Fruit fly (Drosophila melanogaster) whole organism, prepupa: Measurements from ENCODE around the gene Ets96B.

Experiments used
- Blimp-1 ChIP-seq: fragments of 200-800 bp; sonication (Bioruptor generic); optimal IDR thresholded peaks from 3 replicates; lab custom pipeline; 2017; ENCODE audit warnings: missing biosample characterization, missing genetic modification characterization, mild to moderate bottlenecking, moderate library complexity, missing genetic modification reagents
- CG10631 ChIP-seq: fragments of 200-800 bp; sonication (Bioruptor generic); optimal IDR thresholded peaks from 2 replicates; lab custom pipeline; 2016; ENCODE audit warnings: missing biosample characterization, missing genetic modification characterization
- CG10669 ChIP-seq: fragments of 200-800 bp; sonication (Bioruptor generic); optimal IDR thresholded peaks from 3 replicates; lab custom pipeline; 2018; ENCODE audit warnings: missing biosample characterization, mild to moderate bottlenecking, missing genetic modification characterization, moderate library complexity
- CG11294 ChIP-seq: fragments of 200-800 bp; sonication (Bioruptor generic); IDR thresholded peaks from 2 replicates; pipeline ENCODE4 v1.3.6; 2022; ENCODE audit warnings: missing biosample characterization, missing genetic modification characterization
- CG11762 ChIP-seq: fragments of 200-800 bp; sonication (Bioruptor generic); optimal IDR thresholded peaks from 3 replicates; lab custom pipeline; 2016; ENCODE audit warnings: missing biosample characterization, missing genetic modification characterization; ENCODE audit not compliant: insufficient read depth
- CG11902 ChIP-seq: fragments of 200-800 bp; sonication (Bioruptor generic); optimal IDR thresholded peaks from 3 replicates; lab custom pipeline; 2016; ENCODE audit warnings: missing biosample characterization, missing genetic modification characterization
- CG1621 ChIP-seq: fragments of 200-800 bp; sonication (Bioruptor generic); optimal IDR thresholded peaks from 3 replicates; lab custom pipeline; 2018; ENCODE audit warnings: missing biosample characterization, mild to moderate bottlenecking, missing genetic modification characterization
- CG3032 ChIP-seq: fragments of 200-800 bp; optimal IDR thresholded peaks from 2 replicates; lab custom pipeline; 2019; ENCODE audit warnings: missing biosample characterization, mild to moderate bottlenecking, missing genetic modification characterization, moderate library complexity
- CG31627 ChIP-seq: fragments of 200-800 bp; sonication (Bioruptor generic); optimal IDR thresholded peaks from 3 replicates; lab custom pipeline; 2016; ENCODE audit warnings: missing biosample characterization, missing genetic modification characterization
- CG32006 ChIP-seq: fragments of 200-800 bp; sonication (Bioruptor generic); optimal IDR thresholded peaks from 3 replicates; lab custom pipeline; 2017; ENCODE audit warnings: missing biosample characterization, mild to moderate bottlenecking, missing genetic modification characterization
- CG34406 ChIP-seq: fragments of 200-800 bp; sonication (Bioruptor generic); optimal IDR thresholded peaks from 3 replicates; lab custom pipeline; 2016; ENCODE audit warnings: missing biosample characterization, missing genetic modification characterization
- CG6276 ChIP-seq: fragments of 200-800 bp; sonication (Bioruptor generic); optimal IDR thresholded peaks from 2 replicates; lab custom pipeline; 2017; ENCODE audit warnings: missing biosample characterization, mild to moderate bottlenecking, missing genetic modification characterization
- CG6854 ChIP-seq: fragments of 200-800 bp; sonication (Bioruptor generic); optimal IDR thresholded peaks from 2 replicates; lab custom pipeline; 2017; ENCODE audit warnings: missing biosample characterization, mild to moderate bottlenecking, missing genetic modification characterization
- CG7368 ChIP-seq: fragments of 200-800 bp; sonication (Bioruptor generic); optimal IDR thresholded peaks from 3 replicates; lab custom pipeline; 2016; ENCODE audit warnings: missing biosample characterization, missing genetic modification characterization
- CG8119 ChIP-seq: fragments of 200-800 bp; sonication (Bioruptor generic); IDR thresholded peaks from 3 replicates; pipeline ENCODE4 v1.3.6; 2022; ENCODE audit warnings: missing biosample characterization, missing genetic modification characterization
- CG8319 ChIP-seq: fragments of 200-800 bp; sonication (Bioruptor generic); optimal IDR thresholded peaks from 3 replicates; lab custom pipeline; 2016; ENCODE audit warnings: missing biosample characterization, missing genetic modification characterization
- CG8632 ChIP-seq: fragments of 200-800 bp; sonication (Bioruptor generic); optimal IDR thresholded peaks from 3 replicates; lab custom pipeline; 2016; ENCODE audit warnings: missing biosample characterization, missing genetic modification characterization
- CG9139 ChIP-seq: fragments of 200-800 bp; sonication (Bioruptor generic); optimal IDR thresholded peaks from 3 replicates; lab custom pipeline; 2017; ENCODE audit warnings: missing biosample characterization, mild to moderate bottlenecking, missing genetic modification characterization
- Eip75B ChIP-seq: fragments of 200-800 bp; sonication (Bioruptor generic); optimal IDR thresholded peaks from 3 replicates; lab custom pipeline; 2016; ENCODE audit warnings: missing biosample characterization, missing genetic modification characterization
- Eip78C ChIP-seq: fragments of 200-800 bp; sonication (Bioruptor generic); peaks from one replicate; lab custom pipeline; 2016; ENCODE audit warnings: missing biosample characterization, missing genetic modification characterization
- Eip93F ChIP-seq: fragments of 200-800 bp; sonication (Bioruptor generic); optimal IDR thresholded peaks from 2 replicates; lab custom pipeline; 2016; ENCODE audit warnings: missing biosample characterization, mild to moderate bottlenecking, missing genetic modification characterization
- Ets21C ChIP-seq: fragments of 200-800 bp; sonication (Bioruptor generic); optimal IDR thresholded peaks from 3 replicates; lab custom pipeline; 2016; ENCODE audit warnings: missing biosample characterization, missing genetic modification characterization
- Gug ChIP-seq: fragments of 200-800 bp; sonication (Bioruptor generic); IDR thresholded peaks from 2 replicates; pipeline ENCODE4 v1.3.6; 2022; ENCODE audit warnings: missing biosample characterization, missing genetic modification characterization
- Hr39 ChIP-seq: fragments of 200-800 bp; sonication (Bioruptor generic); optimal IDR thresholded peaks from 2 replicates; lab custom pipeline; 2016; ENCODE audit warnings: missing biosample characterization, missing genetic modification characterization
- Hr4 ChIP-seq: fragments of 200-800 bp; sonication (Bioruptor generic); optimal IDR thresholded peaks from 3 replicates; lab custom pipeline; 2016; ENCODE audit warnings: missing biosample characterization, missing genetic modification characterization
- Lpt ChIP-seq: fragments of 200-800 bp; sonication (Bioruptor generic); optimal IDR thresholded peaks from 3 replicates; lab custom pipeline; 2016; ENCODE audit warnings: missing biosample characterization, missing genetic modification characterization
- Met ChIP-seq: fragments of 200-800 bp; sonication (Bioruptor generic); optimal IDR thresholded peaks from 3 replicates; lab custom pipeline; 2016; ENCODE audit warnings: missing biosample characterization, missing genetic modification characterization
- OdsH ChIP-seq: fragments of 200-800 bp; sonication (Bioruptor generic); optimal IDR thresholded peaks from 3 replicates; lab custom pipeline; 2016; ENCODE audit warnings: missing biosample characterization, missing genetic modification characterization
- Smox ChIP-seq: fragments of 200-800 bp; sonication (Bioruptor generic); optimal IDR thresholded peaks from 3 replicates; lab custom pipeline; 2016; ENCODE audit warnings: missing biosample characterization, missing genetic modification characterization
- Sox102F ChIP-seq: fragments of 200-800 bp; sonication (Bioruptor generic); optimal IDR thresholded peaks from 2 replicates; lab custom pipeline; 2016; ENCODE audit warnings: missing biosample characterization, mild to moderate bottlenecking, missing genetic modification characterization
- Sox14 ChIP-seq: fragments of 200-800 bp; sonication (Bioruptor generic); optimal IDR thresholded peaks from 3 replicates; lab custom pipeline; 2016; ENCODE audit warnings: missing biosample characterization, missing genetic modification characterization
- Sox15 ChIP-seq: fragments of 200-800 bp; sonication (Bioruptor generic); optimal IDR thresholded peaks from 3 replicates; lab custom pipeline; 2016; ENCODE audit warnings: missing biosample characterization, missing genetic modification characterization
- achi ChIP-seq: fragments of 200-800 bp; sonication (Bioruptor generic); optimal IDR thresholded peaks from 3 replicates; lab custom pipeline; 2016; ENCODE audit warnings: missing biosample characterization, missing genetic modification characterization
- acj6 ChIP-seq: fragments of 200-800 bp; sonication (Bioruptor generic); optimal IDR thresholded peaks from 3 replicates; lab custom pipeline; 2016; ENCODE audit warnings: missing biosample characterization, missing genetic modification characterization
- dac ChIP-seq: fragments of 200-800 bp; sonication (Bioruptor generic); optimal IDR thresholded peaks from 2 replicates; lab custom pipeline; 2017; ENCODE audit warnings: missing biosample characterization, mild to moderate bottlenecking, missing genetic modification characterization
- dsx ChIP-seq: fragments of 200-800 bp; optimal IDR thresholded peaks from 3 replicates; lab custom pipeline; 2019; ENCODE audit warnings: missing biosample characterization, mild to moderate bottlenecking, missing genetic modification characterization, moderate library complexity; ENCODE audit not compliant: poor library complexity, severe bottlenecking
- eg ChIP-seq: fragments of 200-800 bp; sonication (Bioruptor generic); IDR thresholded peaks from 3 replicates; pipeline ENCODE4 v1.3.6; 2022; ENCODE audit warnings: missing biosample characterization, missing genetic modification characterization
- esn ChIP-seq: fragments of 200-800 bp; sonication (Bioruptor generic); optimal IDR thresholded peaks from 2 replicates; lab custom pipeline; 2016; ENCODE audit warnings: missing biosample characterization, mild to moderate bottlenecking, missing genetic modification characterization, moderate library complexity
- net ChIP-seq: fragments of 200-800 bp; sonication (Bioruptor generic); optimal IDR thresholded peaks from 3 replicates; lab custom pipeline; 2016; ENCODE audit warnings: missing biosample characterization, missing genetic modification characterization
- pdm3 ChIP-seq: fragments of 200-800 bp; sonication (Bioruptor generic); optimal IDR thresholded peaks from 3 replicates; lab custom pipeline; 2016; ENCODE audit warnings: missing biosample characterization, missing genetic modification characterization
- salr ChIP-seq, 2 experiments: fragments of 200-800 bp; sonication (Bioruptor generic); optimal IDR thresholded peaks; 3 replicates each; lab custom pipeline; 2016 to 2018; ENCODE audit warnings: missing biosample characterization in 2 of 2, missing genetic modification characterization in 2 of 2, mild to moderate bottlenecking in 1 of 2
- spab ChIP-seq: fragments of 200-800 bp; sonication (Bioruptor generic); optimal IDR thresholded peaks from 2 replicates; lab custom pipeline; 2017; ENCODE audit warnings: missing biosample characterization, mild to moderate bottlenecking, missing genetic modification characterization, missing genetic modification reagents
- ss ChIP-seq, 2 experiments: fragments of 200-800 bp; sonication (Bioruptor generic); optimal IDR thresholded peaks; 2 replicates in 1 of 2; 3 replicates in 1 of 2; lab custom pipeline; 2017 to 2018; ENCODE audit warnings: mild to moderate bottlenecking in 2 of 2, missing biosample characterization in 2 of 2, missing genetic modification characterization in 2 of 2, moderate library complexity in 1 of 2
- vri ChIP-seq: fragments of 200-800 bp; sonication (Bioruptor generic); optimal IDR thresholded peaks from 3 replicates; lab custom pipeline; 2016; ENCODE audit warnings: missing biosample characterization, mild to moderate bottlenecking, missing genetic modification characterization

The Ets96B gene

dm6 chr3R:24787042-24787565, 750 bp upstream of the Ets96B start, which contains the start of gene CG5805 (continued):
- no peak for TF ChIP-seq CG10631 (GFP tag; lab: Kevin White, UChicago)
- TF ChIP-seq Eip78C (GFP tag; lab: Kevin White, UChicago) = peak; percentile 91
- peak; percentile 39 for TF ChIP-seq CG11762 (GFP tag; lab: Kevin White, UChicago)
- peak; percentile 59 for TF ChIP-seq Sox14
- peak; percentile 54 for TF ChIP-seq CG11902 (GFP tag; lab: Kevin White, UChicago)
- peak; percentile 75 for TF ChIP-seq eg
- TF ChIP-seq salr (GFP tag; optimal IDR thresholded peaks at IDR 0.05; lab: Kevin White, UChicago) = peak in 1 of 2 experiments; percentile 71
- no peak for TF ChIP-seq spab (GFP tag; lab: Kevin White, UChicago)
- TF ChIP-seq CG6854 (GFP tag; lab: Kevin White, UChicago) = no peak
- peak; percentile 23 for TF ChIP-seq CG8632 (GFP tag; lab: Kevin White, UChicago)
- no peak for TF ChIP-seq dsx (GFP tag; lab: Kevin White, UChicago)
- TF ChIP-seq Blimp-1 = peak; percentile 43
- TF ChIP-seq Eip93F (GFP tag; lab: Kevin White, UChicago) = no peak
- TF ChIP-seq net (GFP tag; lab: Kevin White, UChicago) = peak; percentile 39
- TF ChIP-seq CG32006 (GFP tag; lab: Kevin White, UChicago) = peak; percentile 16
- peak; percentile 52 for TF ChIP-seq Sox15
- TF ChIP-seq acj6 (GFP tag; lab: Kevin White, UChicago) = peak; percentile 58
- peak; percentile 74 for TF ChIP-seq Smox (GFP tag; lab: Kevin White, UChicago)
- TF ChIP-seq Hr4 (GFP tag; lab: Kevin White, UChicago) = peak; percentile 35
- TF ChIP-seq Met (GFP tag; lab: Kevin White, UChicago) = peak; percentile 77
- peak; percentile 64 for TF ChIP-seq pdm3 (GFP tag; lab: Kevin White, UChicago)
- TF ChIP-seq Hr39 (GFP tag; lab: Kevin White, UChicago) = peak; percentile 72
- peak; percentile 98 for TF ChIP-seq vri (GFP tag; lab: Kevin White, UChicago)
- TF ChIP-seq Eip75B = peak; percentile 36
- peak; percentile 4 for TF ChIP-seq dac (GFP tag; lab: Kevin White, UChicago)
- peak; percentile 65 for TF ChIP-seq CG31627 (GFP tag; lab: Kevin White, UChicago)
- no peak for TF ChIP-seq CG6276 (GFP tag; lab: Kevin White, UChicago)
- no peak for TF ChIP-seq CG3032 (tag; lab: Kevin White, UChicago)
- no peak for TF ChIP-seq CG8119 (GFP tag; lab: Robert Waterston, UW)
- TF ChIP-seq Gug (GFP tag; lab: Robert Waterston, UW) = no peak
- peak; percentile 62 for TF ChIP-seq CG8319
- TF ChIP-seq CG10669 (GFP tag; lab: Kevin White, UChicago) = peak; percentile 61
- TF ChIP-seq CG9139 (GFP tag; lab: Kevin White, UChicago) = no peak
- TF ChIP-seq CG11294 (GFP tag; lab: Robert Waterston, UW) = no peak
- TF ChIP-seq OdsH (GFP tag; lab: Kevin White, UChicago) = peak; percentile 73
- peak; percentile 78 for TF ChIP-seq esn (GFP tag; lab: Kevin White, UChicago)
- TF ChIP-seq CG7368 = peak; percentile 52
- peak; percentile 45 for TF ChIP-seq Ets21C (GFP tag; lab: Kevin White, UChicago)
- peak; percentile 55 for TF ChIP-seq CG1621 (tag; lab: Kevin White, UChicago)
- no peak for TF ChIP-seq Lpt (GFP tag; lab: Kevin White, UChicago)

dm6 chr3R:24790036-24790435, 2.2 kb downstream of the Ets96B start, which contains the start of gene CG13634:
TSS of gene CG13634 (minus strand) at chr3R:24790136.
- TF ChIP-seq Sox102F (GFP tag; lab: Kevin White, UChicago) = no peak
- no peak for TF ChIP-seq CG34406 (GFP tag; lab: Kevin White, UChicago)
- TF ChIP-seq ss (GFP tag; optimal IDR thresholded peaks at IDR 0.05; lab: Kevin White, UChicago) = no peak
- TF ChIP-seq acj6 (GFP tag; lab: Kevin White, UChicago) = no peak
- no peak for TF ChIP-seq achi
- no peak for TF ChIP-seq net (GFP tag; lab: Kevin White, UChicago)
- TF ChIP-seq CG8119 (GFP tag; lab: Robert Waterston, UW) = no peak
- no peak for TF ChIP-seq CG3032 (tag; lab: Kevin White, UChicago)
